Fruit fly (Drosophila melanogaster): ENCODE measurements around the gene vn.

Gene vn

dm6 chr3L:5777114-5777513 is 68.3 kb downstream of the vn start, which contains the start of gene vito:
Gene vito (minus strand): TSS chr3L:5777333.
- peak; percentile 41 for TF ChIP-seq Dp (GFP tag; optimal IDR thresholded peaks at IDR 0.05)
- no peak for TF ChIP-seq dysf (GFP tag; IDR thresholded peaks at IDR 0.05)
- peak; percentile 10 for TF ChIP-seq stwl (tag; optimal IDR thresholded peaks at IDR 0.05)
- TF ChIP-seq CG7745 (tag; optimal IDR thresholded peaks at IDR 0.05) = no peak
- TF ChIP-seq YL-1 (GFP tag; optimal IDR thresholded peaks at IDR 0.05) = peak; percentile 28
- no peak for TF ChIP-seq ftz-f1 (GFP tag; optimal IDR thresholded peaks at IDR 0.05)
- TF ChIP-seq Hsf (GFP tag; optimal IDR thresholded peaks at IDR 0.05) = no peak
- TF ChIP-seq gfzf (GFP tag; optimal IDR thresholded peaks at IDR 0.05) = peak; percentile 60
- TF ChIP-seq CG13287 (GFP tag; IDR thresholded peaks at IDR 0.05; ENCODE audit: partially characterized antibody) = 0 out of 2 replicates have a peak, but pooled peaks have one; percentile 14
- no peak for TF ChIP-seq usp (GFP tag; optimal IDR thresholded peaks at IDR 0.05)
- TF ChIP-seq MBD-R2 (GFP tag; IDR thresholded peaks at IDR 0.05) = peak; percentile 44; the same call in 1 of the 2 replicates
- TF ChIP-seq dm (GFP tag; optimal IDR thresholded peaks at IDR 0.05) = peak; percentile 70
- TF ChIP-seq trem (tag; optimal IDR thresholded peaks at IDR 0.05) = peak; percentile 11
- TF ChIP-seq CG17612 (GFP tag; IDR thresholded peaks at IDR 0.05) = no peak
- no peak for TF ChIP-seq kay (GFP tag; optimal IDR thresholded peaks at IDR 0.05)
- TF ChIP-seq CG9797 (GFP tag; optimal IDR thresholded peaks at IDR 0.05) = peak; percentile 15
- TF ChIP-seq MESR4 (GFP tag; optimal IDR thresholded peaks at IDR 0.05) = peak; percentile 18
- peak; percentile 51 for TF ChIP-seq E2f2 (GFP tag; IDR thresholded peaks at IDR 0.05)
- peak; percentile 26 for TF ChIP-seq CG9437 (GFP tag; optimal IDR thresholded peaks at IDR 0.05)
- TF ChIP-seq NFAT (GFP tag; IDR thresholded peaks at IDR 0.05) = no peak
- peak; percentile 90 for TF ChIP-seq Myb (GFP tag; optimal IDR thresholded peaks at IDR 0.05)
- TF ChIP-seq pzg (GFP tag; optimal IDR thresholded peaks at IDR 0.05) = peak; percentile 16

dm6 chr3L:5774782-5775181 is 70.7 kb downstream of the vn start:
- TF ChIP-seq ewg (GFP tag; optimal IDR thresholded peaks at IDR 0.05) (peak; percentile 16), p53 (GFP tag; optimal IDR thresholded peaks at IDR 0.05) (no peak)

dm6 chr3L:5770817-5771425 is 74.5 kb downstream of the vn start:
- TF ChIP-seq gfzf (GFP tag; optimal IDR thresholded peaks at IDR 0.05) = peak; percentile 14
- TF ChIP-seq tin (GFP tag; optimal IDR thresholded peaks at IDR 0.05) = peak; percentile 75
- peak; percentile 85 for TF ChIP-seq Hsf (GFP tag; optimal IDR thresholded peaks at IDR 0.05)
- peak; percentile 79 for TF ChIP-seq CG9609 (GFP tag; optimal IDR thresholded peaks at IDR 0.05)
- peak; percentile 81 for TF ChIP-seq schlank (tag; optimal IDR thresholded peaks at IDR 0.05)
- peak; percentile 58 for TF ChIP-seq CG17612 (GFP tag; IDR thresholded peaks at IDR 0.05)
- TF ChIP-seq CG14860 (GFP tag; IDR thresholded peaks at IDR 0.05; ENCODE audit: partially characterized antibody) = no peak
- peak; percentile 15 for TF ChIP-seq bigmax (GFP tag; optimal IDR thresholded peaks at IDR 0.05)
- peak; percentile 94 for TF ChIP-seq CG10267 (tag; optimal IDR thresholded peaks at IDR 0.05)
- TF ChIP-seq dan (GFP tag; IDR thresholded peaks at IDR 0.05) = no peak
- peak; percentile 0 for TF ChIP-seq fd102C (GFP tag; optimal IDR thresholded peaks at IDR 0.05)
- TF ChIP-seq dm (GFP tag; optimal IDR thresholded peaks at IDR 0.05) = peak; percentile 64
- no peak for TF ChIP-seq CG5180 (GFP tag; optimal IDR thresholded peaks at IDR 0.05)
- peak; percentile 64 for TF ChIP-seq CG10274 (GFP tag; optimal IDR thresholded peaks at IDR 0.05)
- peak; percentile 31; the same call in 1 of the 2 replicates for TF ChIP-seq CG4730 (GFP tag; IDR thresholded peaks at IDR 0.05)
- TF ChIP-seq jing (GFP tag; optimal IDR thresholded peaks at IDR 0.05) = peak; percentile 38
- peak; percentile 80 for TF ChIP-seq NC2β (GFP tag; optimal IDR thresholded peaks at IDR 0.05)
- peak; percentile 76 for TF ChIP-seq Dad (GFP tag; optimal IDR thresholded peaks at IDR 0.05)
- peak; percentile 88 for TF ChIP-seq CHES-1-like (GFP tag; optimal IDR thresholded peaks at IDR 0.05)
- peak; percentile 90 for TF ChIP-seq YL-1 (GFP tag; optimal IDR thresholded peaks at IDR 0.05)
- peak; percentile 68 for TF ChIP-seq CG1647 (GFP tag; optimal IDR thresholded peaks at IDR 0.05)
- peak; percentile 79 for TF ChIP-seq CG10462 (GFP tag; optimal IDR thresholded peaks at IDR 0.05)
- TF ChIP-seq gem (tag; optimal IDR thresholded peaks at IDR 0.05) = peak; percentile 90
- peak; percentile 54 for TF ChIP-seq wek (GFP tag; optimal IDR thresholded peaks at IDR 0.05)
- TF ChIP-seq Dbx (GFP tag; IDR thresholded peaks at IDR 0.05) = peak; percentile 74; the same call in 2 of the 3 replicates
- TF ChIP-seq CG34224 (GFP tag; IDR thresholded peaks at IDR 0.05; ENCODE audit: partially characterized antibody) = no peak; the same call in 2 of the 3 replicates
- peak; percentile 82 for TF ChIP-seq Chrac-16 (GFP tag; optimal IDR thresholded peaks at IDR 0.05)
- peak; percentile 48; the same call in 1 of the 2 replicates for TF ChIP-seq CG32772 (GFP tag; IDR thresholded peaks at IDR 0.05)

Measured in whole organism, embryonic.